Fruit fly (Drosophila melanogaster): ENCODE results near the gene Ir7c.
A peak's percentile ranks its signal among the peaks of the same experiment; 100 is the strongest.

Ir7c gene

dm6 chrX:7908239-7909068 is 34.3 kb downstream of the Ir7c start, which contains the start of the genes dpr14 and spidey (continued):
- TF ChIP-seq sd (tag; optimal IDR thresholded peaks at IDR 0.05) (peak; percentile 80), cwo (GFP tag; optimal IDR thresholded peaks at IDR 0.05) (peak; percentile 87), lola (GFP tag; optimal IDR thresholded peaks at IDR 0.05) (peak in 1 of 3 experiments; percentile 76), tgo (GFP tag; IDR thresholded peaks at IDR 0.05) (peak; percentile 93), pros (GFP tag; optimal IDR thresholded peaks at IDR 0.05) (peak; percentile 78), CG15601 (tag; optimal IDR thresholded peaks at IDR 0.05) (peak; percentile 84), CG18619 (GFP tag; optimal IDR thresholded peaks at IDR 0.05) (peak; percentile 90), gcm2 (GFP tag; optimal IDR thresholded peaks at IDR 0.05) (peak; percentile 81), Spps (tag; optimal IDR thresholded peaks at IDR 0.05) (peak; percentile 80), zen2 (GFP tag; IDR thresholded peaks at IDR 0.05; ENCODE audit: partially characterized antibody) (no peak), trem (tag; optimal IDR thresholded peaks at IDR 0.05) (peak; percentile 81), CG32772 (GFP tag; IDR thresholded peaks at IDR 0.05) (peak; percentile 91), chn (GFP tag; optimal IDR thresholded peaks at IDR 0.05) (peak; percentile 80), CG8388 (GFP tag; optimal IDR thresholded peaks at IDR 0.05) (peak; percentile 100), ro (GFP tag; IDR thresholded peaks at IDR 0.05) (peak; percentile 42; the same call in 1 of the 2 replicates), CG14860 (GFP tag; IDR thresholded peaks at IDR 0.05; ENCODE audit: partially characterized antibody) (no peak), peb (GFP tag; IDR thresholded peaks at IDR 0.05) (peak; percentile 78), CG32532 (GFP tag; IDR thresholded peaks at IDR 0.05) (peak; percentile 94), CG3847 (GFP tag; IDR thresholded peaks at IDR 0.05) (peak; percentile 88), hbn (GFP tag; IDR thresholded peaks at IDR 0.05; ENCODE audit: partially characterized antibody) (no peak), ATbp (GFP tag; optimal IDR thresholded peaks at IDR 0.05) (peak; percentile 89), bcd (GFP tag; optimal IDR thresholded peaks at IDR 0.05) (peak; percentile 91), unc-4 (GFP tag; IDR thresholded peaks at IDR 0.05; ENCODE audit: partially characterized antibody) (peak; percentile 42), nau (GFP tag; optimal IDR thresholded peaks at IDR 0.05) (peak; percentile 87), onecut (GFP tag; IDR thresholded peaks at IDR 0.05) (peak; percentile 87), CG9876 (GFP tag; optimal IDR thresholded peaks at IDR 0.05) (peak; percentile 73), CG2129 (GFP tag; IDR thresholded peaks at IDR 0.05; ENCODE audit: partially characterized antibody) (no peak), Sry-δ (GFP tag; optimal IDR thresholded peaks at IDR 0.05) (peak; percentile 45), Ssrp (tag; optimal IDR thresholded peaks at IDR 0.05) (peak; percentile 78), sisA (GFP tag; IDR thresholded peaks at IDR 0.05) (peak; percentile 93), CTCF (GFP tag; optimal IDR thresholded peaks at IDR 0.05) (peak; percentile 42), CG3838 (GFP tag; optimal IDR thresholded peaks at IDR 0.05) (peak; percentile 62), ERR (GFP tag; optimal IDR thresholded peaks at IDR 0.05) (peak; percentile 77), pho (GFP tag; optimal IDR thresholded peaks at IDR 0.05) (peak; percentile 86), CG32767 (GFP tag; IDR thresholded peaks at IDR 0.05) (peak; percentile 88), CG7928 (GFP tag; optimal IDR thresholded peaks at IDR 0.05) (peak; percentile 55), abd-A (tag; optimal IDR thresholded peaks at IDR 0.05) (peak; percentile 92), CG31224 (GFP tag; IDR thresholded peaks at IDR 0.05) (peak; percentile 80), CG9727 (GFP tag; optimal IDR thresholded peaks at IDR 0.05) (peak; percentile 88), CG17186 (GFP tag; optimal IDR thresholded peaks at IDR 0.05) (no peak), kay (GFP tag; optimal IDR thresholded peaks at IDR 0.05) (peak; percentile 71), klu (GFP tag; IDR thresholded peaks at IDR 0.05) (peak; percentile 77), kah (GFP tag; optimal IDR thresholded peaks at IDR 0.05) (peak; percentile 69), CG13894 (tag; optimal IDR thresholded peaks at IDR 0.05) (peak; percentile 93), CG4404 (GFP tag; IDR thresholded peaks at IDR 0.05) (peak; percentile 69), run (tag; optimal IDR thresholded peaks at IDR 0.05) (peak; percentile 84), CG42726 (GFP tag; IDR thresholded peaks at IDR 0.05; ENCODE audit: partially characterized antibody) (no peak), oc (tag; optimal IDR thresholded peaks at IDR 0.05) (peak; percentile 86)

All from whole organism, embryonic.